Fruit fly (Drosophila melanogaster): ENCODE measurements around the gene Fim.
A peak's percentile ranks its signal among the peaks of the same experiment; 100 is the strongest.

The Fim gene

DNA sequence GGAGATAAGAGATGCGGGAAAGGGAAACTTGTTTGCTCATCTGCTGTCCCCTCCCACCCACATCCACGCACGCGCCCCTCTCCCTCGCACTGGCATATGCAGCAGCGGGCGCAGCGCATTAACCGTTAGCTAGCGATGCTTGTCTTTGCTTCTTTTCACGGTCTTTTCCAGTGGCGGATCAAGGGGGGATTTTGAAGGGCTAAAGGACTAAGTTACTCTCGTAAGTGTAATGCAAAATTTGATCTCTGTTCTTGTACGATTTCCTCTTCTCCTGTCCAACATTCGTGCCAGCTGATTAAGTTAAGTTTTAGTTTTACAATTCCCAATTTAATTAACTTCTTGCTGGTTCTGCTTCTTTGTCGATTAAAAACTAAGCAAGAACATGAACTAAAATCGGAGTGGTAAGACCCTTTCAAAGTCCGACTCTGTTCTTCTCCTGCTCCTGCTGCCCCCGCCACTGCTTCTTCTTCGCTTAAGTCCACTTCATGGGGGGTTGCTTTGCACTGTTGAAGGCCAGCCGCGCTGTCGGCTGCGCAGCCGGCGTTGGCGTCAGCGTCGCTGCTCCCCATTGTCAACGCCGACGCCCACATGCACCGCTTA, 1.0 kb downstream of the Fim start (continued):
- TF ChIP-seq CG8281 (tag; optimal IDR thresholded peaks at IDR 0.05) (peak; percentile 37), CG3407 (GFP tag; optimal IDR thresholded peaks at IDR 0.05) (peak; percentile 31), CG12299 (tag; optimal IDR thresholded peaks at IDR 0.05) (no peak), gcm (GFP tag; optimal IDR thresholded peaks at IDR 0.05) (peak; percentile 48), Chrac-16 (GFP tag; optimal IDR thresholded peaks at IDR 0.05) (peak; percentile 37), tio (GFP tag; optimal IDR thresholded peaks at IDR 0.05) (peak; percentile 63), CG9876 (GFP tag; optimal IDR thresholded peaks at IDR 0.05) (no peak), CG18599 (GFP tag; optimal IDR thresholded peaks at IDR 0.05) (peak; percentile 74), hkb (optimal IDR thresholded peaks at IDR 0.05) (no peak), hkb (GFP tag; IDR thresholded peaks at IDR 0.05) (peak; percentile 37; the same call in 1 of the 2 replicates), ken (GFP tag; IDR thresholded peaks at IDR 0.05) (peak; percentile 65; the same call in 1 of the 3 replicates), zf30C (GFP tag; optimal IDR thresholded peaks at IDR 0.05) (no peak), CG9437 (GFP tag; optimal IDR thresholded peaks at IDR 0.05) (peak; percentile 17), pfk (GFP tag; optimal IDR thresholded peaks at IDR 0.05) (no peak), cas (GFP tag; IDR thresholded peaks at IDR 0.05) (no peak), ssp (GFP tag; IDR thresholded peaks at IDR 0.05) (0 out of 2 replicates have a peak, but pooled peaks have one; percentile 24), CG11696 (GFP tag; IDR thresholded peaks at IDR 0.05) (no peak), CG6175 (GFP tag; IDR thresholded peaks at IDR 0.05) (no peak), chif (GFP tag; optimal IDR thresholded peaks at IDR 0.05) (peak; percentile 45 to 62), Awh (GFP tag; IDR thresholded peaks at IDR 0.05) (0 out of 2 replicates have a peak, but pooled peaks have one; percentile 33), TFAM (GFP tag; optimal IDR thresholded peaks at IDR 0.05) (no peak), jumu (GFP tag; optimal IDR thresholded peaks at IDR 0.05) (peak; percentile 50), bsh (GFP tag; optimal IDR thresholded peaks at IDR 0.05) (peak; percentile 60 to 71), wek (GFP tag; optimal IDR thresholded peaks at IDR 0.05) (no peak), slp2 (GFP tag; optimal IDR thresholded peaks at IDR 0.05) (peak; percentile 42), sna (GFP tag; IDR thresholded peaks at IDR 0.05; ENCODE audit: partially characterized antibody) (no peak), CG13775 (GFP tag; optimal IDR thresholded peaks at IDR 0.05) (peak; percentile 0), lola (GFP tag; optimal IDR thresholded peaks at IDR 0.05) (peak in 1 of 3 experiments; percentile 76), cwo (GFP tag; optimal IDR thresholded peaks at IDR 0.05) (peak; percentile 55), E2f2 (GFP tag; IDR thresholded peaks at IDR 0.05) (no peak), NfI (GFP tag; optimal IDR thresholded peaks at IDR 0.05) (no peak), run (tag; optimal IDR thresholded peaks at IDR 0.05) (no peak), toy (GFP tag; IDR thresholded peaks at IDR 0.05) (no peak), CG15479 (GFP tag; optimal IDR thresholded peaks at IDR 0.05) (no peak)

DNA sequence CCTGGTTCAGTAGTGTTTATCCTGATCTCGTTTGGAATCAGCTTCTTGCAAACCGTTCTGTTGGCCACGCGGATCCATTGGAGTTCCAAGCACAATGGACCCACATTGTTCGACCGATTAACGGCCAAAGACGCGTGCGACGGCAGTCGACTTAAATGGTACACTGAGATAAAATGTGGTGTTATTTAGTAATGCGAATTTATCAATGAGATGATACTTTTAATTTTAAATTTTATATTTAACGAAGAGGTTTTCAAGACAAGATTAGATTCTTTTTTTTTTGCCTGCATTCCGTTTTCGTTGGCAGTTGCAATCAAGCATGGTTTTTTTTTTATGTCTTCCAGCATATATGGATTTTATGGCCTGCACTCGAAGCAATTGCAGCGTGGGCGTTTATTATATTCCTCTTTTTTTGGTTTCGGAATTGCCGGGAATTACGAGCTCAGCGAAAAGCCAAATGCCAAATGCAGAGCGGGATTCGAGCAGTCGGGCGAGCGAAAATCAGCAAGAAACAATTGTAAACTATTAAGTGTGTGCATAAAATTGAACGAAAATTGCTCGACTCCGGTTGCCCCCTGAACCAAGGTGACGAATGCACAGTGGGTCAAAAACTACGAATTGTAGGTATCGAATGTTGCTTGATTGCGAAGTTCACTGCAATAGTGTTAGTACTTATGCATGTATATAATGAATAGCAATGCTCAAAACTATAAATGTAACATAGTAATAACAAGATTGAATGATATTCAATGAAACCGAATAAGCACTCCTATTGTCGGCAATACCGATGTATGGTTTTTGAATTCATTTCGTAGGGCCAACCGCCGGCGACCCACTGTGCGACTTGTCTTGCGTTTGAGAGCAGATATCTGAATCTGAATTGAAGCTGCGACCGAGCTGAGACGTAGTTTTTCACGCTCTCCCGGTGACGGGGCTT, 2.6 kb downstream of the Fim start:
- peak; percentile 90 for TF ChIP-seq sens (GFP tag)
- no peak; the same call in 1 of the 2 replicates for TF ChIP-seq CG11696 (GFP tag; IDR thresholded peaks at IDR 0.05)
- peak; percentile 65 for TF ChIP-seq Xbp1 (GFP tag; optimal IDR thresholded peaks at IDR 0.05)
- TF ChIP-seq ATbp (GFP tag; optimal IDR thresholded peaks at IDR 0.05), result peak; percentile 58
- peak; percentile 27 for TF ChIP-seq vfl (GFP tag; optimal IDR thresholded peaks at IDR 0.05)
- no peak for TF ChIP-seq Kr (GFP tag; optimal IDR thresholded peaks at IDR 0.05)
- peak; percentile 9 for TF ChIP-seq CG30020 (tag; optimal IDR thresholded peaks at IDR 0.05)
- TF ChIP-seq kah (GFP tag; optimal IDR thresholded peaks at IDR 0.05), result peak; percentile 1
- TF ChIP-seq CG3838 (GFP tag; optimal IDR thresholded peaks at IDR 0.05), result peak; percentile 6
- TF ChIP-seq CG13296 (GFP tag; optimal IDR thresholded peaks at IDR 0.05), result peak; percentile 68
- TF ChIP-seq CG6272 (GFP tag; IDR thresholded peaks at IDR 0.05), result peak; percentile 54
- TF ChIP-seq jumu (GFP tag; optimal IDR thresholded peaks at IDR 0.05), result peak; percentile 41
- peak; percentile 9 for TF ChIP-seq Bteb2 (GFP tag; optimal IDR thresholded peaks at IDR 0.05)
- peak; percentile 33 for TF ChIP-seq Jarid2 (GFP tag; optimal IDR thresholded peaks at IDR 0.05)
- peak; percentile 79 for TF ChIP-seq CG2120 (GFP tag; optimal IDR thresholded peaks at IDR 0.05)
- peak; percentile 50 for TF ChIP-seq gcm (GFP tag; optimal IDR thresholded peaks at IDR 0.05)
- TF ChIP-seq CG18476 (GFP tag; optimal IDR thresholded peaks at IDR 0.05), result peak; percentile 2

Measured in whole organism, embryonic.